Worm (Caenorhabditis elegans) whole organism, mixed stage, embryonic: ENCODE measurements around the gene sru-31.

Experiments
- ceh-43 ChIP-seq: fragments of 200-800 bp; sonication (Bioruptor generic); optimal IDR thresholded peaks from 2 replicates; lab custom pipeline; 2018; ENCODE audit warnings: mild to moderate bottlenecking, missing genetic modification characterization, moderate library complexity, missing compliant biosample characterization
- drap-1 ChIP-seq: fragments of 200-800 bp; sonication (Bioruptor generic); optimal IDR thresholded peaks from 3 replicates; lab custom pipeline; 2018; ENCODE audit warnings: mild to moderate bottlenecking, missing genetic modification characterization, missing compliant biosample characterization
- ham-2 ChIP-seq: fragments of 200-800 bp; sonication (Bioruptor generic); optimal IDR thresholded peaks from 2 replicates; lab custom pipeline; 2018; ENCODE audit warnings: mild to moderate bottlenecking, missing genetic modification characterization, missing compliant biosample characterization
- nhr-12 ChIP-seq: fragments of 150-350 bp; optimal IDR thresholded peaks from 2 replicates; lab custom pipeline; 2014; ENCODE audit warnings: missing biosample characterization, missing genetic modification characterization
- snpc-4 ChIP-seq: fragments of 150-350 bp; optimal IDR thresholded peaks from 2 replicates; lab custom pipeline; 2014; ENCODE audit warnings: missing biosample characterization, missing genetic modification characterization
- unc-39 ChIP-seq: fragments of 150-350 bp; optimal IDR thresholded peaks from 2 replicates; lab custom pipeline; 2014; ENCODE audit warnings: missing biosample characterization, missing genetic modification characterization

ce11 chrV:9786721-9787131 lies 29.8 kb upstream of the sru-31 start, which contains the start of gene F46B6.6:
- no peak for TF ChIP-seq ceh-43 (GFP tag; lab: Kevin White, UChicago)
- TF ChIP-seq nhr-12: no peak
- TF ChIP-seq snpc-4: no peak
- TF ChIP-seq ham-2 (GFP tag; lab: Kevin White, UChicago): no peak
- no peak for TF ChIP-seq drap-1
- TF ChIP-seq unc-39 (tag; lab: Kevin White, UChicago): no peak
